Worm (Caenorhabditis elegans) whole organism, L2 larva: Measurements from ENCODE around the gene clec-238.

Experiments used
- C34F6.9 ChIP-seq: fragments of 150-350 bp; optimal IDR thresholded peaks from 2 replicates; lab custom pipeline; 2014; ENCODE audit warnings: missing biosample characterization, missing genetic modification characterization
- F13H6.1 ChIP-seq: sonication (generic microtip); optimal IDR thresholded peaks from 2 replicates; lab custom pipeline; 2016; ENCODE audit warnings: missing genetic modification characterization, missing compliant biosample characterization
- R02D3.7 ChIP-seq: fragments of 150-350 bp; optimal IDR thresholded peaks from 2 replicates; lab custom pipeline; 2014; ENCODE audit warnings: missing biosample characterization, missing genetic modification characterization
- Y55F3AM.14 ChIP-seq: fragments of 200-800 bp; sonication (Bioruptor generic); optimal IDR thresholded peaks from 2 replicates; lab custom pipeline; 2018; ENCODE audit warnings: mild to moderate bottlenecking, missing genetic modification characterization, missing compliant biosample characterization
- ZK546.5 ChIP-seq: sonication (generic microtip); optimal IDR thresholded peaks from 2 replicates; lab custom pipeline; 2017; ENCODE audit warnings: missing biosample characterization, missing genetic modification characterization
- alr-1 ChIP-seq: fragments of 150-350 bp; optimal IDR thresholded peaks from 2 replicates; lab custom pipeline; 2014; ENCODE audit warnings: missing biosample characterization, missing genetic modification characterization
- aly-2 ChIP-seq: fragments of 150-350 bp; optimal IDR thresholded peaks from 2 replicates; lab custom pipeline; 2014; ENCODE audit warnings: missing biosample characterization, missing genetic modification characterization
- ama-1 ChIP-seq: fragments of 150-350 bp; optimal IDR thresholded peaks from 2 replicates; lab custom pipeline; 2018; ENCODE audit warnings: inconsistent platforms
- ceh-16 ChIP-seq: fragments of 150-350 bp; optimal IDR thresholded peaks from 2 replicates; lab custom pipeline; 2014; ENCODE audit warnings: missing biosample characterization, missing genetic modification characterization
- dmd-4 ChIP-seq: sonication (generic microtip); optimal IDR thresholded peaks from 2 replicates; lab custom pipeline; 2017; ENCODE audit warnings: missing biosample characterization, missing genetic modification characterization
- egl-27 ChIP-seq: sonication (generic microtip); optimal IDR thresholded peaks from 3 replicates; lab custom pipeline; 2017; ENCODE audit warnings: missing biosample characterization, missing genetic modification reagents, missing genetic modification characterization
- elt-1 ChIP-seq: fragments of 150-350 bp; optimal IDR thresholded peaks from 2 replicates; lab custom pipeline; 2014; ENCODE audit warnings: missing biosample characterization, missing genetic modification characterization
- fos-1 ChIP-seq: fragments of 150-350 bp; optimal IDR thresholded peaks from 2 replicates; lab custom pipeline; 2014; ENCODE audit warnings: missing biosample characterization, missing genetic modification characterization
- lin-11 ChIP-seq: fragments of 150-350 bp; sonication (generic microtip); optimal IDR thresholded peaks from 2 replicates; lab custom pipeline; 2014; ENCODE audit warnings: missing biosample characterization, missing genetic modification characterization, inconsistent platforms, mixed read lengths
- lin-13 ChIP-seq: fragments of 150-350 bp; optimal IDR thresholded peaks from 2 replicates; lab custom pipeline; 2014; ENCODE audit warnings: missing biosample characterization, missing genetic modification reagents, missing genetic modification characterization
- mab-5 ChIP-seq: fragments of 150-350 bp; optimal IDR thresholded peaks from 2 replicates; lab custom pipeline; 2014; ENCODE audit warnings: missing biosample characterization, missing genetic modification characterization
- nhr-12 ChIP-seq: fragments of 150-350 bp; optimal IDR thresholded peaks from 2 replicates; lab custom pipeline; 2014; ENCODE audit warnings: missing biosample characterization, missing genetic modification characterization
- nhr-129 ChIP-seq: fragments of 150-350 bp; optimal IDR thresholded peaks from 2 replicates; lab custom pipeline; 2014; ENCODE audit warnings: missing biosample characterization, missing genetic modification characterization
- nhr-237 ChIP-seq: fragments of 150-350 bp; optimal IDR thresholded peaks from 2 replicates; lab custom pipeline; 2014; ENCODE audit warnings: missing biosample characterization, missing genetic modification characterization
- unc-39 ChIP-seq: fragments of 150-350 bp; optimal IDR thresholded peaks from 2 replicates; lab custom pipeline; 2014; ENCODE audit warnings: missing biosample characterization, missing genetic modification characterization
- unc-55 ChIP-seq: fragments of 150-350 bp; sonication (generic microtip); optimal IDR thresholded peaks from 3 replicates; lab custom pipeline; 2014; ENCODE audit warnings: missing biosample characterization, missing genetic modification reagents, missing genetic modification characterization
- unc-62 ChIP-seq: fragments of 150-350 bp; optimal IDR thresholded peaks from 2 replicates; lab custom pipeline; 2014; ENCODE audit warnings: missing biosample characterization, missing genetic modification reagents, missing genetic modification characterization
- ztf-11 ChIP-seq: sonication (generic microtip); optimal IDR thresholded peaks from 2 replicates; lab custom pipeline; 2017; ENCODE audit warnings: missing biosample characterization, missing genetic modification characterization

The clec-238 gene

DNA sequence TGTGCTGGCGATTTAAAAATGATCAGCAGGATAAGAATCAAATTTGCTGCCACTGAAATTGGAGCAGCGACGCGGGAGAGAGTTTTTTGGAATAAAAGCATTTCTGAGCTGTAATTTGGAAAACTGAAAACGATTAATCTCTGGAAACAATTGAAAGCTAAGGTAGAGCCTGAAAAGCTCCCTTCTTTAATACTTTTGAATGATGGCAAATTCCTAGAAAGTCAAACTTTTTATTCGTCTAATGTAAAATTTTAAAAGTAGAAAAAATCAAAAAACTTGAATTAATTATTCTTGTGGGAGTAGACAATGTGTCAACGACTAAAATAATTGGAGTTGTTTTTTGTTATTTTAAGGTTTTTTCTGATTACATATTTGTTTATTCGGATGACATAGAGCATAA lies 48.6 kb downstream of the clec-238 start, which contains the start of gene str-217:
Gene str-217, minus strand, starts transcription at position 101 of the 400 bp plus-strand sequence.
- TF ChIP-seq dmd-4 (tag; lab: Kevin White, UChicago) (no peak), F13H6.1 (no peak), unc-39 (tag; lab: Kevin White, UChicago) (no peak), fos-1 (tag; lab: Kevin White, UChicago) (no peak), ceh-16 (tag; lab: Kevin White, UChicago) (no peak), nhr-12 (tag; lab: Kevin White, UChicago) (no peak), nhr-237 (no peak), alr-1 (no peak), lin-13 (no peak), R02D3.7 (no peak), mab-5 (tag; lab: Kevin White, UChicago) (no peak), ztf-11 (no peak)

- TF ChIP-seq ZK546.5 (no peak), egl-27 (tag; lab: Kevin White, UChicago) (no peak), unc-39 (tag; lab: Kevin White, UChicago) (no peak)
- TF ChIP-seq, all 48 proteins: peak for 0
Measured at ce11 chrV:17000635-17001034, 49.0 kb downstream of the clec-238 start.

DNA sequence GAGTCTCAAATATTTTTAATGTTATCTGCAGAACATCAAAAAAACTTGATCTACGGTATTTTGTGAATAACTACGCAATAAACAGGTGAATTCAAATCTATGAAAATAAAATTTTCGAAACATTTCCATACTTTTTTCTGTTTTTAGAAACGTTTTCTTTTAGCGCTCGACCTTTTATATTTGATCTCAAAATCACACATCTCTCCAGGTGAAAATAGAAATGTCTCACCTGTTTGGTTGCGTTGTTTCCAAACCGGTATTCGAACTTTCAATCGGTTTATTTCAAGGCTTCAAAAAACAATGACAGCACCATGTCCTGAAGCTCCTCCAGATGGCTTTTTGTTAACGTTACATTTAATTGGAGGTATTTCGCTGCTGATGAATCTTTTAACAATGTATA lies 49.6 kb downstream of the clec-238 start, which contains the start of gene sri-9:
Gene sri-9, plus strand, starts transcription at position 301 of the 400 bp plus-strand sequence.
- TF ChIP-seq dmd-4 (tag; lab: Kevin White, UChicago) (no peak), R02D3.7 (no peak), egl-27 (tag; lab: Kevin White, UChicago) (no peak), nhr-129 (tag; lab: Kevin White, UChicago) (no peak), ama-1 (lab: Kevin White, UChicago) (no peak), Y55F3AM.14 (GFP tag; lab: Kevin White, UChicago) (no peak), unc-55 (no peak), elt-1 (tag; lab: Kevin White, UChicago) (no peak), aly-2 (tag; lab: Kevin White, UChicago) (no peak), C34F6.9 (no peak), lin-11 (tag; lab: Kevin White, UChicago) (no peak), unc-62 (GFP tag; lab: Kevin White, UChicago) (no peak)
